Worm (Caenorhabditis elegans): ENCODE results near the gene ttr-15.
A peak's percentile ranks its signal among the peaks of the same experiment; 100 is the strongest.

ttr-15 gene

ce11 chrIII:10354591-10354990 lies 16.9 kb downstream of the ttr-15 start:
- TF ChIP-seq unc-39 (tag; optimal IDR thresholded peaks at IDR 0.05) (no peak), zip-8 (tag; optimal IDR thresholded peaks at IDR 0.05) (no peak), snpc-4 (tag; optimal IDR thresholded peaks at IDR 0.05) (no peak), sem-2 (GFP tag; optimal IDR thresholded peaks at IDR 0.05) (no peak)

- TF ChIP-seq pha-4 (tag; optimal IDR thresholded peaks at IDR 0.05), result no peak
- no peak for TF ChIP-seq unc-39 (tag; optimal IDR thresholded peaks at IDR 0.05)
- TF ChIP-seq ceh-83 (GFP tag; optimal IDR thresholded peaks at IDR 0.05), result no peak
- TF ChIP-seq sptf-1 (tag; optimal IDR thresholded peaks at IDR 0.05), result no peak
- TF ChIP-seq mab-5 (tag; optimal IDR thresholded peaks at IDR 0.05), result no peak
These were observed 17.7 kb downstream of the ttr-15 start, which contains the start of gene spp-1 for ce11 chrIII:10355382-10355781. Gene spp-1 (minus strand): TSS chrIII:10355668.

DNA sequence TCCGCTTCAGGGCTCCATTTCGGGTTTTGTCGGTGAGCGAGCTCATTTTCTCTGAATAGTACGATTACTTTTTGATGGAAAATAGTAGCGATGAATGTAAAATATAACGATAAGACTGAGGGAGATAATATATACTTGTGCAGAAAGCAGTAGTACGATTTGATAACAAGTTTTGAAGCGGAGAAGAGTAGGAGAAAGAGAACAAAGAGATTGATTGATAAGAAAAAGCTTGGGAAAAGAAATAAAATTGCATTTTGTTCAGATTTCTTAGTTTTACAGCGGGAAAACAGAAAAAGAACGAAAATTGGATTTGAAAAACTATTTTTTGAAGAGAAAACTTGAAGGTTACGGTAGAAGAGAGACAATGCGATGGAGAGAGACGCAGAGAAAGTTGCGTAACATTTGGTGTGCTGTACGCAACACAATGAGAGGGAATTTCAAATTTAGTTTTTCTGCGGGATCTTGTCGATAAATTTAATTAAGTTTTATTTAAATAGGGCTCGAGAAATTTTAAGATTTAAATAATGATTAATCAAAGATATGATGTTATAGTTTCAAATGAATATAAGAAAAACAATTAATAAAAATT lies 20.0 kb downstream of the ttr-15 start, which contains the start of gene umps-1:
Gene umps-1, minus strand, starts transcription at position 51 of the 589 bp plus-strand sequence.
- TF ChIP-seq nhr-237 (tag; optimal IDR thresholded peaks at IDR 0.05) (no peak), unc-39 (tag; optimal IDR thresholded peaks at IDR 0.05) (no peak), lsy-2 (tag; optimal IDR thresholded peaks at IDR 0.05) (peak; percentile 94), lin-32 (GFP tag; optimal IDR thresholded peaks at IDR 0.05) (no peak), tbx-8 (GFP tag; optimal IDR thresholded peaks at IDR 0.05) (no peak), nhr-2 (tag; optimal IDR thresholded peaks at IDR 0.05) (no peak), ceh-39 (tag; optimal IDR thresholded peaks at IDR 0.05) (no peak), lin-13 (tag; optimal IDR thresholded peaks at IDR 0.05) (no peak), zip-8 (tag; optimal IDR thresholded peaks at IDR 0.05) (peak; percentile 93), snpc-4 (tag; optimal IDR thresholded peaks at IDR 0.05) (no peak)

DNA sequence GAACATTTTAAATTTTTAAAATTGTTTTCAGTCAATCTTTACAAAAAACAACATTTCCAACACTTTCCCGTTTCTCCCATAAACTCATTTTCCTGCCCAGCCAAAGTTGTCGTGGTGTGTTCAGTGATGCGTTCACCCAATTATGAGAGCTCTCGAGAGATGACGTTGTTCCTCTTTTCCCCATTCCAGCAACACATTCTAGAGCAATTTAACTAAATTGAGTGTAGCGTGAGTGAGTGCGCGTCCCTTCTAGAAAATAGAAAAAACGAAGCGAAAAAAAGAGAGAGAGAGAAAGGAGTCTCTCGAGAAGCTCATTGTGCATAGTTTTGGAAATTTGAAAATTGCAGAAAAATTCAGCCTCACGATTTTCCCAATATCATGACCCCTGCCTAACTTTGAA lies 21.1 kb downstream of the ttr-15 start:
- TF ChIP-seq snpc-4 (tag; optimal IDR thresholded peaks at IDR 0.05) (no peak), ces-1 (GFP tag; optimal IDR thresholded peaks at IDR 0.05) (peak; percentile 21), elt-1 (tag; optimal IDR thresholded peaks at IDR 0.05; ENCODE audit: borderline replicate concordance, insufficient read depth) (no peak)

DNA sequence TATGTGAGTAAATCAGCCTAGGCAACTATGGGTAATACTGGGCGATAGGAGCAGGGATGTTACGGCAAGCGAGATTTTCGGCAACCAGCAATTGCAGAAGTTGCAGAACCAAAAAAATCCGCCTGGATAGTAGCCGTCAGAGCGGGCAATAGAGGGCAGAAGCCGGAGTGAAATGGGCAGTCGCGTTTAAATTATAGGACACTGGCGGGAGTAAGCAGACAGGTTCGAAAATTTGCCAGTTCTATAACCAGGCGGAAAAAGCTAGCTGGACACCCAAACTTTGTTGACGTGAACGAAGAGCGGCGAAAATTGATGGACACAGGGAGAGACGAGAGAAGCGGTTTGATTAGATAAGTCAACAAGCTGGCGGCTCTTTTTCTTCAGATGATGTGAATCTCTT lies 22.3 kb downstream of the ttr-15 start:
- TF ChIP-seq M03D4.4 (tag; optimal IDR thresholded peaks at IDR 0.05) (no peak), ces-1 (GFP tag; optimal IDR thresholded peaks at IDR 0.05) (peak; percentile 24)

ce11 chrIII:10361456-10361855 lies 23.8 kb downstream of the ttr-15 start:
- TF ChIP-seq unc-120 (tag; optimal IDR thresholded peaks at IDR 0.05; ENCODE audit: poor library complexity, severe bottlenecking) (no peak), ces-1 (GFP tag; optimal IDR thresholded peaks at IDR 0.05) (no peak), bed-3 (GFP tag; optimal IDR thresholded peaks at IDR 0.05) (no peak), zip-8 (tag; optimal IDR thresholded peaks at IDR 0.05) (peak; percentile 93), ceh-39 (tag; optimal IDR thresholded peaks at IDR 0.05) (no peak)

DNA sequence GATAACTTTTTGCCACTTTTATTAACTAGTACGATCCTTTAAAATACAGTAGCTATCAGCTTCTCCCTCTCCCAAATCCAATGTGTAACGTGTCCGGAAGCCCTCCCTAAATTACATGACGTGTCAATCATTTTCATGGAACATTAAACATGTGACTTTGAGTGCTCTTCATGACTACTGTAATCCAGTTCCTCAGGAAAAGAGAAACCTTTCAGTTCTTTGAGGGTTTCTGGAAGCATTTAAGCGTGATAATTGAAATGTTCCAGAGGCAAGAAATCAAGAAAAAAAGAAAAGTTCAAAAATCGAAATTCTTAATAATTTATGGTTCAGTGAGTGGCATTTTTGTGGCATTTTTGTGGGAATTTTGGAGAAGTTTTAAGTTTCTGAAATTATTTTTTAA lies 25.3 kb downstream of the ttr-15 start:
- no peak for TF ChIP-seq ceh-43 (GFP tag; optimal IDR thresholded peaks at IDR 0.05)
- no peak for TF ChIP-seq ceh-83 (GFP tag; optimal IDR thresholded peaks at IDR 0.05)
- no peak for TF ChIP-seq zip-8 (tag; optimal IDR thresholded peaks at IDR 0.05)
- no peak for TF ChIP-seq cnd-1 (tag; optimal IDR thresholded peaks at IDR 0.05)
- TF ChIP-seq nhr-12 (tag; optimal IDR thresholded peaks at IDR 0.05), result no peak
- no peak for TF ChIP-seq snpc-4 (tag; optimal IDR thresholded peaks at IDR 0.05)
- TF ChIP-seq blmp-1 (tag; optimal IDR thresholded peaks at IDR 0.05), result no peak
- no peak for TF ChIP-seq tbx-8 (GFP tag; optimal IDR thresholded peaks at IDR 0.05)
- TF ChIP-seq ces-1 (GFP tag; optimal IDR thresholded peaks at IDR 0.05), result no peak
- no peak for TF ChIP-seq sem-2 (GFP tag; optimal IDR thresholded peaks at IDR 0.05)
- TF ChIP-seq sptf-1 (tag; optimal IDR thresholded peaks at IDR 0.05), result no peak

DNA sequence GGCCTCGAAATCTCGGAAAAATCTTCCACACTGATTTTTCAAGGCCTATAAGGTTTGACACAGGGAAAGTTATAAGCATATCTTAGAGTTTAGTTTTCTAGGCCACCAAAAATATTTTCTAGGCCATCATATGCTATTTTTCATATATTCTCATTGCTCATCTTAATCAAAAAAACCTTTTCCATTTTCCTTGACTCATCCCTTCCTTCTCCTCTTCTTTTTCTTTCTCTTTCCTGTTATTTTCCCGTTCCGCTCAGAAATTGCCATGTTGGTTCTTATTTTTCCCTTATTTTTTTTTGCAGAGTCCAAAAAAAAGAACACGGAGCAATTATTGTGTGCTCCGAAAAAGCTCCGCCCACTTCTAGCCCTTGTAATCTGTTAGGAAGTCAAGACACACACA lies 27.0 kb downstream of the ttr-15 start, which contains the start of gene tbc-8:
Gene tbc-8, plus strand, starts transcription at position 301 of the 400 bp plus-strand sequence.
- TF ChIP-seq ztf-11 (tag; optimal IDR thresholded peaks at IDR 0.05), result no peak
- no peak for TF ChIP-seq drap-1 (GFP tag; optimal IDR thresholded peaks at IDR 0.05)
- no peak for TF ChIP-seq mab-5 (tag; optimal IDR thresholded peaks at IDR 0.05)
- no peak for TF ChIP-seq ceh-83 (GFP tag; optimal IDR thresholded peaks at IDR 0.05)
- no peak for TF ChIP-seq ceh-43 (GFP tag; optimal IDR thresholded peaks at IDR 0.05)
